Fruit fly (Drosophila melanogaster): Measurements from ENCODE around the gene CG7655.

- TF ChIP-seq h (optimal IDR thresholded peaks at IDR 0.05) (no peak), insv (optimal IDR thresholded peaks at IDR 0.05) (no peak)
Measured at dm6 chr3R:17684854-17685253, 2.4 kb downstream of the CG7655 start, which contains the start of the genes CG31251 and CG31360.
